Worm (Caenorhabditis elegans): ENCODE measurements around the gene K08F8.7.

- TF ChIP-seq him-1 (tag; optimal IDR thresholded peaks at IDR 0.05) (no peak), W03F9.2 (tag; optimal IDR thresholded peaks at IDR 0.05) (no peak)
These were observed 5.1 kb downstream of the K08F8.7 start for ce11 chrII:8750056-8750455.
